Fruit fly (Drosophila melanogaster) whole organism, embryonic: ENCODE data around the gene Muc30E.

Experiments
- Antp ChIP-seq: fragments of 200-800 bp; sonication (Bioruptor generic); optimal IDR thresholded peaks from 3 replicates; lab custom pipeline; 2016; ENCODE audit warnings: missing biosample characterization, missing genetic modification characterization
- Atf6 ChIP-seq: fragments of 200-800 bp; sonication (Bioruptor generic); IDR thresholded peaks from 2 replicates; pipeline ENCODE4 v1.3.6; 2022; ENCODE audit warnings: missing biosample characterization, missing genetic modification characterization
- C15 ChIP-seq: fragments of 200-800 bp; sonication (Bioruptor generic); IDR thresholded peaks from 3 replicates; pipeline ENCODE4 v1.3.6; 2022; ENCODE audit warnings: missing biosample characterization, missing genetic modification characterization
- CG11456 ChIP-seq: fragments of 200-800 bp; sonication (Bioruptor generic); IDR thresholded peaks from 3 replicates; pipeline ENCODE4 v1.3.6; 2022; ENCODE audit warnings: missing biosample characterization, missing genetic modification characterization
- CG11504 ChIP-seq: fragments of 200-800 bp; sonication (Bioruptor generic); optimal IDR thresholded peaks from 3 replicates; lab custom pipeline; 2019; ENCODE audit warnings: missing biosample characterization, mild to moderate bottlenecking, missing genetic modification characterization, moderate library complexity
- CG11695 ChIP-seq: fragments of 200-800 bp; sonication (Bioruptor generic); IDR thresholded peaks from 3 replicates; pipeline ENCODE4 v1.3.6; 2022; ENCODE audit warnings: missing biosample characterization, missing genetic modification characterization
- CG12769 ChIP-seq: fragments of 200-800 bp; sonication (Bioruptor generic); optimal IDR thresholded peaks from 2 replicates; lab custom pipeline; 2019; ENCODE audit warnings: missing biosample characterization, mild to moderate bottlenecking, missing genetic modification characterization, moderate library complexity
- CG13123 ChIP-seq: fragments of 200-800 bp; sonication (Bioruptor generic); optimal IDR thresholded peaks from 2 replicates; lab custom pipeline; 2016; ENCODE audit warnings: missing biosample characterization, missing genetic modification characterization
- CG13287 ChIP-seq: fragments of 200-800 bp; sonication (Bioruptor generic); IDR thresholded peaks from 2 replicates; pipeline ENCODE4 v1.3.6; 2022; ENCODE audit warnings: missing biosample characterization, missing genetic modification characterization; ENCODE audit not compliant: partially characterized antibody
- CG13424 ChIP-seq: fragments of 200-800 bp; sonication (Bioruptor generic); optimal IDR thresholded peaks from 2 replicates; lab custom pipeline; 2019; ENCODE audit warnings: missing biosample characterization, mild to moderate bottlenecking, missing genetic modification characterization, moderate library complexity
- CG13624 ChIP-seq: fragments of 200-800 bp; sonication (Bioruptor generic); optimal IDR thresholded peaks from 2 replicates; lab custom pipeline; 2016; ENCODE audit warnings: missing biosample characterization, missing genetic modification characterization
- CG13775 ChIP-seq: fragments of 200-800 bp; sonication (Bioruptor generic); optimal IDR thresholded peaks from 3 replicates; lab custom pipeline; 2017; ENCODE audit warnings: missing biosample characterization, mild to moderate bottlenecking, missing genetic modification characterization
- CG14441 ChIP-seq: fragments of 200-800 bp; sonication (Bioruptor generic); IDR thresholded peaks from 2 replicates; pipeline ENCODE4 v1.3.6; 2022; ENCODE audit warnings: missing biosample characterization, missing genetic modification characterization
- CG1529 ChIP-seq: fragments of 200-800 bp; sonication (Bioruptor generic); optimal IDR thresholded peaks from 3 replicates; lab custom pipeline; 2018; ENCODE audit warnings: missing biosample characterization, missing genetic modification characterization
- CG15696 ChIP-seq: fragments of 200-800 bp; sonication (Bioruptor generic); optimal IDR thresholded peaks from 2 replicates; lab custom pipeline; 2019; ENCODE audit warnings: missing biosample characterization, mild to moderate bottlenecking, missing genetic modification characterization, moderate library complexity
- CG17328 ChIP-seq: fragments of 200-800 bp; sonication (Bioruptor generic); IDR thresholded peaks from 2 replicates; pipeline ENCODE4 v1.3.6; 2022; ENCODE audit warnings: missing biosample characterization, missing genetic modification characterization
- CG18599 ChIP-seq: fragments of 200-800 bp; sonication (Bioruptor generic); optimal IDR thresholded peaks from 3 replicates; lab custom pipeline; 2017; ENCODE audit warnings: missing biosample characterization, missing genetic modification characterization, mild to moderate bottlenecking, moderate library complexity, missing genetic modification reagents
- CG2120 ChIP-seq: fragments of 200-800 bp; sonication (Bioruptor generic); optimal IDR thresholded peaks from 3 replicates; lab custom pipeline; 2016; ENCODE audit warnings: missing biosample characterization, missing genetic modification characterization
- CG2199 ChIP-seq: fragments of 200-800 bp; sonication (Bioruptor generic); IDR thresholded peaks from 3 replicates; pipeline ENCODE4 v1.3.6; 2022; ENCODE audit warnings: missing biosample characterization, missing genetic modification characterization
- CG30403 ChIP-seq: fragments of 200-800 bp; sonication (Bioruptor generic); optimal IDR thresholded peaks from 3 replicates; lab custom pipeline; 2016; ENCODE audit warnings: missing biosample characterization, missing genetic modification characterization
- CG34422 ChIP-seq: fragments of 200-800 bp; sonication (Bioruptor generic); IDR thresholded peaks from 3 replicates; pipeline ENCODE4 v1.3.6; 2022; ENCODE audit warnings: missing biosample characterization, missing genetic modification characterization
- CG6689 ChIP-seq: fragments of 200-800 bp; sonication (Bioruptor generic); IDR thresholded peaks from 2 replicates; pipeline ENCODE4 v1.3.6; 2022; ENCODE audit warnings: missing biosample characterization, missing genetic modification characterization
- CG7271 ChIP-seq: fragments of 200-800 bp; sonication (Bioruptor generic); optimal IDR thresholded peaks from 2 replicates; lab custom pipeline; 2018; ENCODE audit warnings: missing biosample characterization, mild to moderate bottlenecking, missing genetic modification characterization, moderate library complexity
- CG8290 ChIP-seq, 3 experiments: fragments of 200-800 bp; sonication (Bioruptor generic); optimal IDR thresholded peaks; 2 replicates each; lab custom pipeline; 2016 to 2019; ENCODE audit warnings: missing biosample characterization in 3 of 3, missing genetic modification characterization in 3 of 3, mild to moderate bottlenecking in 2 of 3, moderate library complexity in 1 of 3
- CG9437 ChIP-seq: fragments of 200-800 bp; sonication (Bioruptor generic); optimal IDR thresholded peaks from 2 replicates; lab custom pipeline; 2018; ENCODE audit warnings: missing biosample characterization, mild to moderate bottlenecking, missing genetic modification characterization
- Camta ChIP-seq: fragments of 200-800 bp; sonication (Bioruptor generic); optimal IDR thresholded peaks from 2 replicates; lab custom pipeline; 2016; ENCODE audit warnings: missing biosample characterization, missing genetic modification characterization
- Drgx ChIP-seq: fragments of 200-800 bp; sonication (Bioruptor generic); IDR thresholded peaks from 2 replicates; pipeline ENCODE4 v1.3.6; 2022; ENCODE audit warnings: missing biosample characterization, missing genetic modification characterization
- Gug ChIP-seq: fragments of 200-800 bp; sonication (Bioruptor generic); IDR thresholded peaks from 4 replicates; pipeline ENCODE4 v1.3.6; 2022; ENCODE audit warnings: missing biosample characterization, missing genetic modification characterization
- Med ChIP-seq: fragments of 200-800 bp; sonication (Bioruptor generic); peaks from one replicate; lab custom pipeline; 2016; ENCODE audit warnings: missing biosample characterization, missing genetic modification characterization, mild to moderate bottlenecking, inconsistent platforms, moderate library complexity
- Rfx ChIP-seq: fragments of 200-800 bp; sonication (Bioruptor generic); IDR thresholded peaks from 2 replicates; pipeline ENCODE4 v1.3.6; 2022; ENCODE audit warnings: missing biosample characterization, missing genetic modification characterization
- Sox100B ChIP-seq: fragments of 200-800 bp; sonication (Bioruptor generic); optimal IDR thresholded peaks from 3 replicates; lab custom pipeline; 2018; ENCODE audit warnings: missing biosample characterization, mild to moderate bottlenecking, missing genetic modification characterization
- ara ChIP-seq: fragments of 200-800 bp; sonication (Bioruptor generic); IDR thresholded peaks from 2 replicates; pipeline ENCODE4 v1.3.6; 2022; ENCODE audit warnings: missing biosample characterization, missing genetic modification characterization
- bowl ChIP-seq: fragments of 200-800 bp; sonication (Bioruptor generic); IDR thresholded peaks from 2 replicates; pipeline ENCODE4 v1.3.6; 2022; ENCODE audit warnings: missing biosample characterization, missing genetic modification characterization
- ci ChIP-seq: fragments of 200-800 bp; sonication (Bioruptor generic); IDR thresholded peaks from 3 replicates; pipeline ENCODE4 v1.3.6; 2022; ENCODE audit warnings: missing biosample characterization, missing genetic modification characterization
- ems ChIP-seq: fragments of 200-800 bp; sonication (Bioruptor generic); optimal IDR thresholded peaks from 3 replicates; lab custom pipeline; 2016; ENCODE audit warnings: missing biosample characterization, missing genetic modification characterization
- ham ChIP-seq: fragments of 200-800 bp; sonication (Bioruptor generic); IDR thresholded peaks from 2 replicates; pipeline ENCODE4 v1.3.6; 2022; ENCODE audit warnings: missing biosample characterization, missing genetic modification characterization
- hkb ChIP-seq, 2 experiments: fragments of 200-800 bp in 1 of 2; fragments of >200 bp in 1 of 2; sonication (Bioruptor generic) in 1 of 2; IDR thresholded peaks in 1 of 2; optimal IDR thresholded peaks in 1 of 2; 2 replicates each; pipeline versions ENCODE4 v1.3.6 to Lab custom; 2017 to 2022; ENCODE audit warnings: missing biosample characterization in 1 of 2, missing genetic modification characterization in 1 of 2
- ind ChIP-seq: fragments of 200-800 bp; sonication (Bioruptor generic); optimal IDR thresholded peaks from 3 replicates; lab custom pipeline; 2016; ENCODE audit warnings: missing biosample characterization, missing genetic modification characterization
- lov ChIP-seq, 2 experiments: fragments of 200-800 bp in 1 of 2; fragments of >200 bp in 1 of 2; sonication (Bioruptor generic) in 1 of 2; IDR thresholded peaks in 1 of 2; optimal IDR thresholded peaks in 1 of 2; 2 replicates in 1 of 2; 3 replicates in 1 of 2; pipeline versions ENCODE4 v1.3.6 to Lab custom; 2017 to 2022; ENCODE audit warnings: missing biosample characterization in 1 of 2, missing genetic modification characterization in 1 of 2
- mam ChIP-seq: fragments of 200-800 bp; sonication (Bioruptor generic); optimal IDR thresholded peaks from 3 replicates; lab custom pipeline; 2016; ENCODE audit warnings: missing biosample characterization, missing genetic modification characterization
- row ChIP-seq: fragments of 200-800 bp; sonication (Bioruptor generic); IDR thresholded peaks from 3 replicates; pipeline ENCODE4 v1.3.6; 2022; ENCODE audit warnings: missing biosample characterization, missing genetic modification characterization
- sens ChIP-seq: fragments of 200-800 bp; sonication (Bioruptor generic); peaks from one replicate; lab custom pipeline; 2016; ENCODE audit warnings: missing biosample characterization, missing genetic modification characterization
- sisA ChIP-seq: fragments of 200-800 bp; sonication (Bioruptor generic); IDR thresholded peaks from 2 replicates; pipeline ENCODE4 v1.3.6; 2022; ENCODE audit warnings: missing biosample characterization, missing genetic modification characterization
- slbo ChIP-seq: fragments of 200-800 bp; sonication (Bioruptor generic); IDR thresholded peaks from 2 replicates; pipeline ENCODE4 v1.3.6; 2022; ENCODE audit warnings: missing biosample characterization, missing genetic modification characterization
- sug ChIP-seq: fragments of 200-800 bp; optimal IDR thresholded peaks from 2 replicates; lab custom pipeline; 2019; ENCODE audit warnings: missing biosample characterization, mild to moderate bottlenecking, missing genetic modification characterization, moderate library complexity
- tap ChIP-seq: fragments of 200-800 bp; optimal IDR thresholded peaks from 3 replicates; lab custom pipeline; 2019; ENCODE audit warnings: missing biosample characterization, mild to moderate bottlenecking, missing genetic modification characterization, moderate library complexity
- tgo ChIP-seq: fragments of 200-800 bp; sonication (Bioruptor generic); IDR thresholded peaks from 3 replicates; pipeline ENCODE4 v1.3.6; 2022; ENCODE audit warnings: missing biosample characterization, missing genetic modification characterization
- tin ChIP-seq: fragments of 200-800 bp; sonication (Bioruptor generic); optimal IDR thresholded peaks from 3 replicates; lab custom pipeline; 2016; ENCODE audit warnings: missing biosample characterization, missing genetic modification characterization
- vvl ChIP-seq: fragments of 200-800 bp; sonication (Bioruptor generic); IDR thresholded peaks from 2 replicates; pipeline ENCODE4 v1.3.6; 2022; ENCODE audit warnings: missing biosample characterization, missing genetic modification characterization
- zfh1 ChIP-seq: fragments of 200-800 bp; sonication (Bioruptor generic); IDR thresholded peaks from 3 replicates; pipeline ENCODE4 v1.3.6; 2022; ENCODE audit warnings: missing biosample characterization, missing genetic modification characterization

Gene Muc30E

DNA sequence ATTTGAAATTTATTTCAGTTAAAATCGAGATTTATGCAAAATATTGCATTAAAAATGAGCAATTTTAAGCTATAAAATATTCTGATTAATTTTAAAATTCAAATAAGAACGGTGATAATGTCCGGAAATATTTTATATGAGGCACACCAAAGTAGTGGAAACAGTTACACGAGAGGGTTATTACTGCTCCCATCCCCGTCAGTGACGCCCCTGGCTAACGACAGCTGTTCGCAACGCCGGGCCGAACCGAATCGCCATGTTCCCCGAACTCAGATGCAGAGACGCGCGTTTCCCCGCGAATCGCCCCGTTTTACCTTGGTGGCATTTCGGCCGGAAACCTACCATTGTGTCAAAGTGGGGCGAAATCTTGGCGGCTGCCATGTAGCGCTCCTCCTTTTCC lies 8.9 kb upstream of the Muc30E start (continued):
- TF ChIP-seq CG2199 (GFP tag; lab: Robert Waterston, UW) (no peak), vvl (GFP tag; lab: Robert Waterston, UW) (0 out of 2 replicates have a peak, but pooled peaks have one; percentile 40), C15 (GFP tag; lab: Robert Waterston, UW) (no peak), tin (GFP tag; lab: Kevin White, UChicago) (peak; percentile 39), row (GFP tag; lab: Robert Waterston, UW) (peak; percentile 81), CG13775 (no peak), ara (GFP tag; lab: Robert Waterston, UW) (peak; percentile 24), ems (GFP tag; lab: Kevin White, UChicago) (peak; percentile 9), Sox100B (GFP tag; lab: Kevin White, UChicago) (no peak), CG11456 (GFP tag; lab: Robert Waterston, UW) (0 out of 3 replicates have a peak, but pooled peaks have one; percentile 34), CG34422 (GFP tag; lab: Robert Waterston, UW) (peak; percentile 62; the same call in 1 of the 3 replicates), Gug (GFP tag; lab: Robert Waterston, UW) (peak; percentile 60; the same call in 2 of the 4 replicates), CG1529 (GFP tag; lab: Kevin White, UChicago) (no peak), lov (optimal IDR thresholded peaks at IDR 0.05; lab: Kevin White, UChicago) (no peak), lov (GFP tag; IDR thresholded peaks at IDR 0.05; lab: Robert Waterston, UW) (0 out of 3 replicates have a peak, but pooled peaks have one; percentile 10), CG11695 (GFP tag; lab: Robert Waterston, UW) (peak; percentile 45; the same call in 1 of the 3 replicates), CG7271 (tag; lab: Kevin White, UChicago) (no peak), Rfx (GFP tag; lab: Robert Waterston, UW) (peak; percentile 64), ci (GFP tag; lab: Robert Waterston, UW) (peak; percentile 73; the same call in 2 of the 3 replicates), CG13624 (GFP tag; lab: Kevin White, UChicago) (no peak), CG2120 (GFP tag; lab: Kevin White, UChicago) (peak; percentile 42), hkb (optimal IDR thresholded peaks at IDR 0.05; lab: Kevin White, UChicago) (no peak), hkb (GFP tag; IDR thresholded peaks at IDR 0.05; lab: Robert Waterston, UW) (peak; percentile 69), CG11504 (tag; lab: Kevin White, UChicago) (peak; percentile 31), CG9437 (no peak), ham (GFP tag; lab: Robert Waterston, UW) (peak; percentile 17; the same call in 1 of the 2 replicates), CG13123 (GFP tag; lab: Kevin White, UChicago) (no peak), Camta (peak; percentile 46), CG18599 (GFP tag; lab: Kevin White, UChicago) (no peak), CG14441 (0 out of 2 replicates have a peak, but pooled peaks have one; percentile 4), Antp (GFP tag; lab: Kevin White, UChicago) (peak; percentile 35), Med (peak; percentile 90), tgo (GFP tag; lab: Robert Waterston, UW) (peak; percentile 37; the same call in 1 of the 3 replicates), sug (tag; lab: Kevin White, UChicago) (peak; percentile 7), Atf6 (GFP tag; lab: Robert Waterston, UW) (peak; percentile 44; the same call in 1 of the 2 replicates), CG8290 (GFP tag; optimal IDR thresholded peaks at IDR 0.05; lab: Kevin White, UChicago) (no peak), CG8290 (tag; optimal IDR thresholded peaks at IDR 0.05; lab: Kevin White, UChicago) (peak in 1 of 2 experiments; percentile 14), bowl (GFP tag; lab: Robert Waterston, UW) (peak; percentile 41; the same call in 1 of the 2 replicates), mam (peak; percentile 38), sisA (GFP tag; lab: Robert Waterston, UW) (peak; percentile 36; the same call in 1 of the 2 replicates), zfh1 (GFP tag; lab: Robert Waterston, UW) (peak; percentile 58; the same call in 2 of the 3 replicates), slbo (GFP tag; lab: Robert Waterston, UW) (peak; percentile 74), CG13424 (tag; lab: Kevin White, UChicago) (no peak), CG17328 (peak; percentile 36), CG13287 (GFP tag; lab: Robert Waterston, UW) (peak; percentile 27; the same call in 1 of the 2 replicates), CG12769 (tag; lab: Kevin White, UChicago) (peak; percentile 32), CG6689 (GFP tag; lab: Robert Waterston, UW) (0 out of 2 replicates have a peak, but pooled peaks have one; percentile 13), Drgx (GFP tag; lab: Robert Waterston, UW) (peak; percentile 60; the same call in 1 of the 2 replicates), ind (no peak), tap (tag; lab: Kevin White, UChicago) (no peak), CG15696 (tag; lab: Kevin White, UChicago) (no peak), sens (GFP tag; lab: Kevin White, UChicago) (peak; percentile 53), CG30403 (GFP tag; lab: Kevin White, UChicago) (peak; percentile 9)
